Fruit fly (Drosophila melanogaster): Measurements from ENCODE around the gene sfl.
A peak's percentile ranks its signal among the peaks of the same experiment; 100 is the strongest.

sfl gene

dm6 chr3L:6576709-6577108, 81.2 kb downstream of the sfl start (continued):
- TF ChIP-seq CG16815 (GFP tag; optimal IDR thresholded peaks at IDR 0.05), result peak; percentile 1
- TF ChIP-seq E2f1 (GFP tag; IDR thresholded peaks at IDR 0.05), result peak; percentile 62
- peak; percentile 57 for TF ChIP-seq CG17385 (GFP tag; optimal IDR thresholded peaks at IDR 0.05)
- no peak for TF ChIP-seq lov (optimal IDR thresholded peaks at IDR 0.05)
- TF ChIP-seq lov (GFP tag; IDR thresholded peaks at IDR 0.05), result no peak
- peak; percentile 62 for TF ChIP-seq wor (GFP tag; IDR thresholded peaks at IDR 0.05)
- no peak for TF ChIP-seq Ravus (GFP tag; IDR thresholded peaks at IDR 0.05)
- TF ChIP-seq Aef1 (GFP tag; IDR thresholded peaks at IDR 0.05), result peak; percentile 42; the same call in 2 of the 3 replicates
- TF ChIP-seq CG30020 (tag; optimal IDR thresholded peaks at IDR 0.05), result no peak
- no peak for TF ChIP-seq CG31388 (GFP tag; optimal IDR thresholded peaks at IDR 0.05)
- peak; percentile 65 for TF ChIP-seq CG2120 (GFP tag; optimal IDR thresholded peaks at IDR 0.05)
- peak; percentile 68 for TF ChIP-seq oc (tag; optimal IDR thresholded peaks at IDR 0.05)
- TF ChIP-seq onecut (GFP tag; IDR thresholded peaks at IDR 0.05), result peak; percentile 27; the same call in 1 of the 2 replicates
- peak; percentile 54 for TF ChIP-seq CG3847 (GFP tag; IDR thresholded peaks at IDR 0.05)
- no peak for TF ChIP-seq CG4854 (GFP tag; optimal IDR thresholded peaks at IDR 0.05)
- TF ChIP-seq Atf6 (GFP tag; IDR thresholded peaks at IDR 0.05), result no peak; the same call in 1 of the 2 replicates
- TF ChIP-seq CG15073 (GFP tag; optimal IDR thresholded peaks at IDR 0.05), result no peak
- peak; percentile 74 for TF ChIP-seq H15 (GFP tag; IDR thresholded peaks at IDR 0.05)
- TF ChIP-seq HmgD (GFP tag; optimal IDR thresholded peaks at IDR 0.05), result no peak
- peak; percentile 13 for TF ChIP-seq Dad (GFP tag; optimal IDR thresholded peaks at IDR 0.05)
- TF ChIP-seq psq (GFP tag; optimal IDR thresholded peaks at IDR 0.05), result no peak
- peak; percentile 36 for TF ChIP-seq crc (GFP tag; optimal IDR thresholded peaks at IDR 0.05)
- peak; percentile 27 for TF ChIP-seq CG9727 (GFP tag; optimal IDR thresholded peaks at IDR 0.05)
- TF ChIP-seq repo (GFP tag; optimal IDR thresholded peaks at IDR 0.05), result peak; percentile 24
- no peak for TF ChIP-seq CG12155 (GFP tag; optimal IDR thresholded peaks at IDR 0.05)
- no peak for TF ChIP-seq zen (tag; optimal IDR thresholded peaks at IDR 0.05)
- peak; percentile 61 for TF ChIP-seq ranshi (GFP tag; IDR thresholded peaks at IDR 0.05)
- TF ChIP-seq chm (GFP tag; IDR thresholded peaks at IDR 0.05), result no peak
- no peak for TF ChIP-seq CG10267 (tag; optimal IDR thresholded peaks at IDR 0.05)
- TF ChIP-seq Blimp-1 (GFP tag; optimal IDR thresholded peaks at IDR 0.05), result no peak
- peak; percentile 80 for TF ChIP-seq dysf (GFP tag; IDR thresholded peaks at IDR 0.05)
- no peak for TF ChIP-seq CG34224 (GFP tag; IDR thresholded peaks at IDR 0.05; ENCODE audit: partially characterized antibody)
- peak; percentile 68; the same call in 1 of the 3 replicates for TF ChIP-seq zfh1 (GFP tag; IDR thresholded peaks at IDR 0.05)
- peak; percentile 65 for TF ChIP-seq B-H1 (GFP tag; IDR thresholded peaks at IDR 0.05)
- TF ChIP-seq Lhr (GFP tag; optimal IDR thresholded peaks at IDR 0.05), result no peak
- no peak for TF ChIP-seq Adf1 (GFP tag; IDR thresholded peaks at IDR 0.05)
- TF ChIP-seq grn (GFP tag; optimal IDR thresholded peaks at IDR 0.05), result no peak
- peak; percentile 76 for TF ChIP-seq CG7839 (tag; optimal IDR thresholded peaks at IDR 0.05)
- no peak for TF ChIP-seq CG3065 (GFP tag; optimal IDR thresholded peaks at IDR 0.05)
- no peak for TF ChIP-seq Sin3A (optimal IDR thresholded peaks at IDR 0.05)
- TF ChIP-seq CG12769 (tag; optimal IDR thresholded peaks at IDR 0.05), result peak; percentile 85
- TF ChIP-seq CG2678 (tag; optimal IDR thresholded peaks at IDR 0.05), result peak; percentile 81
- no peak for TF ChIP-seq CG6791 (GFP tag; IDR thresholded peaks at IDR 0.05; ENCODE audit: partially characterized antibody)
- TF ChIP-seq Rfx (GFP tag; IDR thresholded peaks at IDR 0.05), result peak; percentile 77
- no peak for TF ChIP-seq Trl (optimal IDR thresholded peaks at IDR 0.05)
- peak; percentile 5 for TF ChIP-seq Trl (GFP tag; optimal IDR thresholded peaks at IDR 0.05)
- TF ChIP-seq fu2 (GFP tag; optimal IDR thresholded peaks at IDR 0.05), result peak; percentile 32
- no peak for TF ChIP-seq CG7556 (GFP tag; optimal IDR thresholded peaks at IDR 0.05)
- TF ChIP-seq vvl (GFP tag; IDR thresholded peaks at IDR 0.05), result peak; percentile 86
- TF ChIP-seq fd102C (GFP tag; optimal IDR thresholded peaks at IDR 0.05), result no peak
- TF ChIP-seq CG5180 (GFP tag; optimal IDR thresholded peaks at IDR 0.05), result peak; percentile 39
- peak; percentile 3 for TF ChIP-seq CG12744 (GFP tag; optimal IDR thresholded peaks at IDR 0.05)
- peak; percentile 18 for TF ChIP-seq chn (GFP tag; optimal IDR thresholded peaks at IDR 0.05)
